Worm (Caenorhabditis elegans) whole organism, midembryonic: ENCODE data around the gene srz-13.

Experiments
- T22C8.4 ChIP-seq: fragments of 200-800 bp; sonication (Bioruptor generic); IDR thresholded peaks from 2 replicates; pipeline ENCODE4 v1.3.6; 2022; ENCODE audit warnings: missing genetic modification characterization, missing compliant biosample characterization
- cog-1 ChIP-seq: sonication (generic microtip); optimal IDR thresholded peaks from 2 replicates; lab custom pipeline; 2016; ENCODE audit warnings: missing genetic modification characterization, missing compliant biosample characterization
- flt-1 ChIP-seq: fragments of 200-800 bp; sonication (Bioruptor generic); IDR thresholded peaks from 2 replicates; pipeline ENCODE4 v1.3.6; 2022; ENCODE audit warnings: missing genetic modification characterization, missing compliant biosample characterization
- klf-2 ChIP-seq: fragments of 200-800 bp; sonication (Bioruptor generic); conservative IDR thresholded peaks from 2 replicates; pipeline ENCODE4 v1.3.6; 2022; ENCODE audit warnings: missing genetic modification reagents, missing genetic modification characterization, missing compliant biosample characterization
- med-1 ChIP-seq: sonication (generic microtip); optimal IDR thresholded peaks from 2 replicates; lab custom pipeline; 2017; ENCODE audit warnings: missing genetic modification characterization, mild to moderate bottlenecking, missing compliant biosample characterization, antibody characterized with exemption, missing genetic modification reagents; ENCODE audit not compliant: insufficient read depth
- ref-1 ChIP-seq: fragments of 200-800 bp; sonication (Bioruptor generic); conservative IDR thresholded peaks from 2 replicates; pipeline ENCODE4 v1.3.6; 2022; ENCODE audit warnings: missing genetic modification reagents, missing genetic modification characterization, missing compliant biosample characterization
- tab-1 ChIP-seq: fragments of 200-800 bp; sonication (Bioruptor generic); IDR thresholded peaks from 2 replicates; pipeline ENCODE4 v1.3.6; 2022; ENCODE audit warnings: missing genetic modification characterization, missing compliant biosample characterization
- ztf-23 ChIP-seq: fragments of 200-800 bp; sonication (Bioruptor generic); IDR thresholded peaks from 2 replicates; pipeline ENCODE4 v1.3.6; 2022; ENCODE audit warnings: missing genetic modification reagents, missing genetic modification characterization, missing compliant biosample characterization
- ztf-29 ChIP-seq: fragments of 200-800 bp; sonication (Bioruptor generic); IDR thresholded peaks from 2 replicates; pipeline ENCODE4 v1.3.6; 2022; ENCODE audit warnings: missing genetic modification reagents, missing genetic modification characterization, missing compliant biosample characterization

Gene srz-13

ce11 chrV:16195379-16195778, 13.2 kb downstream of the srz-13 start, which contains the start of gene rabr-3:
TSS of gene rabr-3 (plus strand) at chrV:16195679.
- TF ChIP-seq ztf-29 (GFP tag; lab: Robert Waterston, UW) (no peak), ref-1 (GFP tag; lab: Robert Waterston, UW) (no peak), med-1 (no peak), ztf-23 (GFP tag; lab: Robert Waterston, UW) (no peak), T22C8.4 (no peak), cog-1 (tag; lab: Kevin White, UChicago) (no peak), klf-2 (GFP tag; lab: Robert Waterston, UW) (no peak), tab-1 (no peak), flt-1 (GFP tag; lab: Robert Waterston, UW) (no peak)

- no peak for TF ChIP-seq ref-1 (GFP tag; lab: Robert Waterston, UW)
- no peak for TF ChIP-seq tab-1
These were observed 15.8 kb downstream of the srz-13 start, which contains the start of gene F11A5.5 for ce11 chrV:16198016-16198415. TSS of gene F11A5.5 (plus strand) at chrV:16198316.

ce11 chrV:16201730-16202129, 19.5 kb downstream of the srz-13 start, which contains the start of gene F11A5.17:
TSS of gene F11A5.17 (plus strand) at chrV:16202030.
- TF ChIP-seq ztf-23 (GFP tag; lab: Robert Waterston, UW) (no peak), ztf-29 (GFP tag; lab: Robert Waterston, UW) (no peak), ref-1 (GFP tag; lab: Robert Waterston, UW) (no peak), tab-1 (no peak), T22C8.4 (no peak), cog-1 (tag; lab: Kevin White, UChicago) (no peak), med-1 (no peak), klf-2 (GFP tag; lab: Robert Waterston, UW) (no peak), flt-1 (GFP tag; lab: Robert Waterston, UW) (no peak)

ce11 chrV:16202618-16203017, 20.4 kb downstream of the srz-13 start, which contains the start of gene F11A5.18:
TSS of gene F11A5.18 (plus strand) at chrV:16202918.
- TF ChIP-seq ztf-23 (GFP tag; lab: Robert Waterston, UW) (no peak), ref-1 (GFP tag; lab: Robert Waterston, UW) (no peak), flt-1 (GFP tag; lab: Robert Waterston, UW) (no peak), ztf-29 (GFP tag; lab: Robert Waterston, UW) (no peak), tab-1 (no peak)

- TF ChIP-seq flt-1 (GFP tag; lab: Robert Waterston, UW) (no peak), klf-2 (GFP tag; lab: Robert Waterston, UW) (no peak), ztf-29 (GFP tag; lab: Robert Waterston, UW) (no peak), tab-1 (no peak), T22C8.4 (no peak), ztf-23 (GFP tag; lab: Robert Waterston, UW) (no peak), cog-1 (tag; lab: Kevin White, UChicago) (no peak), med-1 (no peak), ref-1 (GFP tag; lab: Robert Waterston, UW) (no peak)
These were observed 22.7 kb downstream of the srz-13 start, which contains the start of gene irld-26 for ce11 chrV:16204888-16205287. TSS of gene irld-26 (plus strand) at chrV:16205188.

- TF ChIP-seq klf-2 (GFP tag; lab: Robert Waterston, UW) (no peak), cog-1 (tag; lab: Kevin White, UChicago) (no peak)
These were observed 27.6 kb downstream of the srz-13 start, which contains the start of gene oac-15 for ce11 chrV:16209837-16210236. TSS of gene oac-15 (minus strand) at chrV:16209937.

ce11 chrV:16210257-16211002, 28.2 kb downstream of the srz-13 start, which contains the start of gene F11A5.16:
TSS of gene F11A5.16 (plus strand) at chrV:16210952.
- TF ChIP-seq ztf-29 (GFP tag; lab: Robert Waterston, UW), result no peak
- TF ChIP-seq tab-1, result 0 out of 2 replicates have a peak, but pooled peaks have one; percentile 18

ce11 chrV:16211713-16212112, 29.5 kb downstream of the srz-13 start:
- no peak for TF ChIP-seq flt-1 (GFP tag; lab: Robert Waterston, UW)

ce11 chrV:16213323-16213722, 31.1 kb downstream of the srz-13 start:
- TF ChIP-seq T22C8.4 (no peak), ref-1 (GFP tag; lab: Robert Waterston, UW) (no peak), med-1 (no peak), klf-2 (GFP tag; lab: Robert Waterston, UW) (no peak), ztf-23 (GFP tag; lab: Robert Waterston, UW) (no peak), flt-1 (GFP tag; lab: Robert Waterston, UW) (no peak), ztf-29 (GFP tag; lab: Robert Waterston, UW) (no peak), tab-1 (no peak), cog-1 (tag; lab: Kevin White, UChicago) (no peak)

ce11 chrV:16214505-16214904, 32.3 kb downstream of the srz-13 start, which contains the start of gene F11A5.9:
TSS of gene F11A5.9 (plus strand) at chrV:16214890.
- TF ChIP-seq T22C8.4 (no peak), ztf-29 (GFP tag; lab: Robert Waterston, UW) (no peak), med-1 (no peak), ztf-23 (GFP tag; lab: Robert Waterston, UW) (no peak), ref-1 (GFP tag; lab: Robert Waterston, UW) (no peak), tab-1 (no peak), klf-2 (GFP tag; lab: Robert Waterston, UW) (no peak), cog-1 (tag; lab: Kevin White, UChicago) (no peak), flt-1 (GFP tag; lab: Robert Waterston, UW) (no peak)
